Worm (Caenorhabditis elegans) whole organism, L4/young adult: ENCODE data around the gene mboa-3.

Source experiments
- W03F9.2 ChIP-seq: fragments of 150-350 bp; optimal IDR thresholded peaks from 2 replicates; lab custom pipeline; 2014; ENCODE audit warnings: missing biosample characterization, missing genetic modification characterization
- dao-5 ChIP-seq: sonication (generic microtip); optimal IDR thresholded peaks from 2 replicates; lab custom pipeline; 2016; ENCODE audit warnings: missing genotype, missing genetic modification characterization, moderate library complexity, missing compliant biosample characterization
- him-1 ChIP-seq: sonication (generic microtip); optimal IDR thresholded peaks from 2 replicates; lab custom pipeline; 2016; ENCODE audit warnings: missing genotype, missing genetic modification reagents, missing genetic modification characterization, missing compliant biosample characterization

- TF ChIP-seq him-1 (tag; lab: Kevin White, UChicago), result no peak
- TF ChIP-seq dao-5 (tag; lab: Kevin White, UChicago), result no peak
- TF ChIP-seq W03F9.2 (tag; lab: Kevin White, UChicago), result no peak
These were observed 1.6 kb upstream of the mboa-3 start for ce11 chrX:5524260-5524659.
